Worm (Caenorhabditis elegans) whole organism, L4 larva: ENCODE data around the gene ckk-1.
A peak's percentile ranks its signal among the peaks of the same experiment; 100 is the strongest.

Experiments
- D1046.2 ChIP-seq: fragments of 200-800 bp; sonication (Bioruptor generic); IDR thresholded peaks from 2 replicates; pipeline ENCODE4 v1.3.6; 2022; ENCODE audit warnings: missing genetic modification characterization, missing compliant biosample characterization
- F37D6.2 ChIP-seq: sonication (generic microtip); optimal IDR thresholded peaks from 2 replicates; lab custom pipeline; 2016; ENCODE audit warnings: mild to moderate bottlenecking, missing genetic modification characterization, missing compliant biosample characterization
- F44E2.7 ChIP-seq: fragments of 200-800 bp; sonication (Bioruptor generic); IDR thresholded peaks from 2 replicates; pipeline ENCODE4 v2.1.2; 2022; ENCODE audit warnings: missing genetic modification characterization, missing compliant biosample characterization
- F49E8.2 ChIP-seq: sonication (generic microtip); optimal IDR thresholded peaks from 2 replicates; lab custom pipeline; 2016; ENCODE audit warnings: missing compliant biosample characterization, mild to moderate bottlenecking, missing genetic modification characterization, borderline replicate concordance
- R02D3.7 ChIP-seq: fragments of 150-350 bp; sonication (generic microtip); optimal IDR thresholded peaks from 3 replicates; lab custom pipeline; 2014; ENCODE audit warnings: missing biosample characterization, missing genetic modification characterization
- T20F7.1 ChIP-seq: fragments of 200-800 bp; sonication (Bioruptor generic); optimal IDR thresholded peaks from 2 replicates; lab custom pipeline; 2018; ENCODE audit warnings: mild to moderate bottlenecking, missing genetic modification characterization, missing compliant biosample characterization
- T26A8.4 ChIP-seq: fragments of 200-800 bp; sonication (Bioruptor generic); IDR thresholded peaks from 2 replicates; pipeline ENCODE4 v1.3.6; 2022; ENCODE audit warnings: missing genetic modification characterization, missing compliant biosample characterization
- Y105C5A.15 ChIP-seq: fragments of 200-800 bp; sonication (Bioruptor generic); IDR thresholded peaks from 2 replicates; pipeline ENCODE4 v1.3.6; 2022; ENCODE audit warnings: missing genetic modification characterization, missing compliant biosample characterization
- Y48G9A.11 ChIP-seq: fragments of 200-800 bp; sonication (Bioruptor generic); IDR thresholded peaks from 2 replicates; pipeline ENCODE4 v1.3.6; 2022; ENCODE audit warnings: missing genetic modification reagents, missing genetic modification characterization, missing compliant biosample characterization
- ZK546.5 ChIP-seq, 2 experiments: sonication (generic microtip); optimal IDR thresholded peaks; 2 replicates each; lab custom pipeline; 2017; ENCODE audit warnings: missing biosample characterization in 2 of 2, missing genetic modification characterization in 2 of 2
- aha-1 ChIP-seq: fragments of 150-350 bp; peaks from one replicate; lab custom pipeline; 2014; ENCODE audit warnings: missing biosample characterization, missing genetic modification characterization
- attf-4 ChIP-seq: sonication (generic microtip); optimal IDR thresholded peaks from 3 replicates; lab custom pipeline; 2017; ENCODE audit warnings: missing biosample characterization, missing genetic modification characterization
- ceh-44 ChIP-seq: fragments of 200-800 bp; sonication (Bioruptor generic); IDR thresholded peaks from 2 replicates; pipeline ENCODE4 v1.3.6; 2022; ENCODE audit warnings: missing genetic modification reagents, missing genetic modification characterization, missing compliant biosample characterization
- ceh-62 ChIP-seq: sonication (generic microtip); optimal IDR thresholded peaks from 2 replicates; lab custom pipeline; 2017; ENCODE audit warnings: missing biosample characterization, missing genetic modification characterization
- cey-2 ChIP-seq: sonication (generic microtip); optimal IDR thresholded peaks from 3 replicates; lab custom pipeline; 2017; ENCODE audit warnings: missing genetic modification characterization, mild to moderate bottlenecking, missing compliant biosample characterization, antibody characterized with exemption, borderline replicate concordance; ENCODE audit not compliant: insufficient read depth
- daf-16 ChIP-seq, 3 experiments: sonication (generic microtip); optimal IDR thresholded peaks; 2 replicates each; lab custom pipeline; 2016 to 2017; ENCODE audit warnings: missing genetic modification characterization in 3 of 3, missing genetic modification reagents in 3 of 3, mild to moderate bottlenecking in 2 of 3, missing compliant biosample characterization in 2 of 3, missing biosample characterization in 1 of 3, moderate library complexity in 1 of 3
- daf-8 ChIP-seq: fragments of 200-800 bp; sonication (Bioruptor generic); IDR thresholded peaks from 2 replicates; pipeline ENCODE4 v1.3.6; 2022; ENCODE audit warnings: missing genetic modification characterization, missing compliant biosample characterization
- dmd-9 ChIP-seq: fragments of 200-800 bp; sonication (Bioruptor generic); IDR thresholded peaks from 2 replicates; pipeline ENCODE4 v1.3.6; 2022; ENCODE audit warnings: missing genetic modification reagents, missing genetic modification characterization, missing compliant biosample characterization
- egl-27 ChIP-seq: sonication (generic microtip); optimal IDR thresholded peaks from 3 replicates; lab custom pipeline; 2017; ENCODE audit warnings: missing biosample characterization, missing genetic modification reagents, missing genetic modification characterization
- egl-43 ChIP-seq: fragments of 200-800 bp; sonication (Bioruptor generic); IDR thresholded peaks from 2 replicates; pipeline ENCODE4 v1.3.6; 2022; ENCODE audit warnings: missing genetic modification reagents, missing genetic modification characterization, missing compliant biosample characterization
- fos-1 ChIP-seq: fragments of 150-350 bp; optimal IDR thresholded peaks from 2 replicates; lab custom pipeline; 2014; ENCODE audit warnings: missing biosample characterization, missing genetic modification characterization
- hif-1 ChIP-seq, 2 experiments: sonication (generic microtip); optimal IDR thresholded peaks; 2 replicates each; lab custom pipeline; 2016 to 2017; ENCODE audit warnings: missing compliant biosample characterization in 2 of 2, missing genetic modification characterization in 2 of 2, missing genetic modification reagents in 2 of 2, missing genotype in 2 of 2, mild to moderate bottlenecking in 1 of 2
- hlh-30 ChIP-seq: sonication (generic microtip); optimal IDR thresholded peaks from 2 replicates; lab custom pipeline; 2017; ENCODE audit warnings: antibody characterized with exemption, mild to moderate bottlenecking, missing genetic modification characterization, missing compliant biosample characterization; ENCODE audit not compliant: insufficient read depth
- lim-7 ChIP-seq: fragments of 200-800 bp; sonication (Bioruptor generic); IDR thresholded peaks from 2 replicates; pipeline ENCODE4 v1.3.6; 2022; ENCODE audit warnings: missing genetic modification characterization, missing compliant biosample characterization
- lin-1 ChIP-seq: fragments of 200-800 bp; sonication (Bioruptor generic); IDR thresholded peaks from 2 replicates; pipeline ENCODE4 v1.3.6; 2022; ENCODE audit warnings: missing genetic modification reagents, missing genetic modification characterization, missing compliant biosample characterization
- lin-13 ChIP-seq: fragments of 150-350 bp; optimal IDR thresholded peaks from 2 replicates; lab custom pipeline; 2014; ENCODE audit warnings: missing biosample characterization, missing genetic modification reagents, missing genetic modification characterization
- lsy-2 ChIP-seq, 2 experiments: fragments of 150-350 bp in 1 of 2; sonication (generic microtip) in 1 of 2; optimal IDR thresholded peaks; 2 replicates each; lab custom pipeline; 2014 to 2017; ENCODE audit warnings: missing biosample characterization in 2 of 2, missing genetic modification characterization in 2 of 2
- mdt-29 ChIP-seq: fragments of 200-800 bp; sonication (Bioruptor generic); IDR thresholded peaks from 2 replicates; pipeline ENCODE4 v1.3.6; 2022; ENCODE audit warnings: missing genetic modification reagents, missing genetic modification characterization, missing compliant biosample characterization
- mep-1 ChIP-seq: fragments of 150-350 bp; sonication (generic microtip); optimal IDR thresholded peaks from 3 replicates; lab custom pipeline; 2014; ENCODE audit warnings: missing biosample characterization, missing genetic modification characterization
- mxl-3 ChIP-seq: fragments of 200-800 bp; sonication (Bioruptor generic); optimal IDR thresholded peaks from 2 replicates; lab custom pipeline; 2018; ENCODE audit warnings: mild to moderate bottlenecking, missing genetic modification characterization, missing compliant biosample characterization
- nhr-10 ChIP-seq: fragments of 150-350 bp; optimal IDR thresholded peaks from 2 replicates; lab custom pipeline; 2014; ENCODE audit warnings: missing biosample characterization, missing genetic modification characterization
- nhr-11 ChIP-seq: fragments of 150-350 bp; optimal IDR thresholded peaks from 2 replicates; lab custom pipeline; 2014; ENCODE audit warnings: missing biosample characterization, missing genetic modification characterization
- nhr-111 ChIP-seq: fragments of 200-800 bp; sonication (Bioruptor generic); optimal IDR thresholded peaks from 2 replicates; lab custom pipeline; 2018; ENCODE audit warnings: mild to moderate bottlenecking, missing genetic modification characterization, missing compliant biosample characterization
- nhr-48 ChIP-seq: sonication (generic microtip); optimal IDR thresholded peaks from 2 replicates; lab custom pipeline; 2016; ENCODE audit warnings: mild to moderate bottlenecking, missing genetic modification characterization, missing compliant biosample characterization
- nhr-6 ChIP-seq: fragments of 150-350 bp; optimal IDR thresholded peaks from 2 replicates; lab custom pipeline; 2014; ENCODE audit warnings: missing biosample characterization, missing genetic modification characterization
- nhr-76 ChIP-seq: fragments of 150-350 bp; optimal IDR thresholded peaks from 2 replicates; lab custom pipeline; 2014; ENCODE audit warnings: missing biosample characterization, missing genetic modification characterization
- pha-4 ChIP-seq, 2 experiments: fragments of 150-350 bp in 1 of 2; fragments of 200-800 bp in 1 of 2; sonication (Bioruptor generic) in 1 of 2; IDR thresholded peaks in 1 of 2; optimal IDR thresholded peaks in 1 of 2; 2 replicates each; pipeline versions ENCODE4 v1.3.6 to Lab custom; 2014 to 2022; ENCODE audit warnings: missing genetic modification characterization in 2 of 2, missing genetic modification reagents in 2 of 2, missing biosample characterization in 1 of 2, missing compliant biosample characterization in 1 of 2
- snpc-4 ChIP-seq: fragments of 150-350 bp; optimal IDR thresholded peaks from 2 replicates; lab custom pipeline; 2014; ENCODE audit warnings: missing biosample characterization, missing genetic modification characterization
- spr-1 ChIP-seq: sonication (generic microtip); optimal IDR thresholded peaks from 2 replicates; lab custom pipeline; 2016; ENCODE audit warnings: mild to moderate bottlenecking, missing genetic modification characterization, missing compliant biosample characterization
- tra-1 ChIP-seq: fragments of 200-800 bp; sonication (Bioruptor generic); IDR thresholded peaks from 2 replicates; pipeline ENCODE4 v1.3.6; 2022; ENCODE audit warnings: missing genetic modification reagents, missing genetic modification characterization, missing compliant biosample characterization
- unc-62 ChIP-seq, 3 experiments: fragments of 150-350 bp in 1 of 3; sonication (generic microtip); optimal IDR thresholded peaks in 2 of 3; peaks in 1 of 3; 1 replicate in 1 of 3; 2 replicates in 2 of 3; lab custom pipeline; 2014 to 2017; ENCODE audit warnings: missing biosample characterization in 3 of 3, missing genetic modification characterization in 3 of 3, missing genetic modification reagents in 3 of 3, missing genotype in 1 of 3
- vab-7 ChIP-seq: fragments of 200-800 bp; sonication (Bioruptor generic); IDR thresholded peaks from 2 replicates; pipeline ENCODE4 v1.3.6; 2022; ENCODE audit warnings: missing genetic modification reagents, missing genetic modification characterization, missing compliant biosample characterization
- zag-1 ChIP-seq: fragments of 150-350 bp; optimal IDR thresholded peaks from 2 replicates; lab custom pipeline; 2014; ENCODE audit warnings: missing biosample characterization, missing genetic modification characterization
- zfp-2 ChIP-seq: sonication (generic microtip); optimal IDR thresholded peaks from 2 replicates; lab custom pipeline; 2016; ENCODE audit warnings: mild to moderate bottlenecking, missing genetic modification characterization, missing compliant biosample characterization
- zfp-3 ChIP-seq: fragments of 200-800 bp; sonication (Bioruptor generic); conservative IDR thresholded peaks from 2 replicates; pipeline ENCODE4 v1.3.6; 2022; ENCODE audit warnings: missing genetic modification reagents, missing genetic modification characterization, missing compliant biosample characterization

Gene ckk-1

ce11 chrIII:5624835-5625234, 10.4 kb upstream of the ckk-1 start, which contains the start of gene daf-4:
TSS of gene daf-4 (plus strand) at chrIII:5625135.
- no peak for TF ChIP-seq egl-43 (GFP tag; lab: Robert Waterston, UW)
- no peak for TF ChIP-seq nhr-111 (GFP tag; lab: Kevin White, UChicago)
- no peak for TF ChIP-seq unc-62 (GFP tag; optimal IDR thresholded peaks at IDR 0.05 in 1 of 2; lab: Kevin White, UChicago)
- no peak for TF ChIP-seq unc-62 (tag; optimal IDR thresholded peaks at IDR 0.05; lab: Kevin White, UChicago)
- TF ChIP-seq lin-13 (GFP tag; lab: Kevin White, UChicago) = no peak
- TF ChIP-seq D1046.2 (GFP tag; lab: Robert Waterston, UW) = no peak
- no peak for TF ChIP-seq ceh-62
- no peak for TF ChIP-seq dmd-9
- no peak for TF ChIP-seq T20F7.1
- TF ChIP-seq ZK546.5 (tag; optimal IDR thresholded peaks at IDR 0.05; lab: Kevin White, UChicago) = no peak
- no peak for TF ChIP-seq tra-1 (GFP tag; lab: Robert Waterston, UW)
- no peak for TF ChIP-seq nhr-10 (tag; lab: Kevin White, UChicago)
- no peak for TF ChIP-seq attf-4 (tag; lab: Kevin White, UChicago)
- TF ChIP-seq egl-27 (tag; lab: Kevin White, UChicago) = no peak
- TF ChIP-seq mdt-29 (GFP tag; lab: Robert Waterston, UW) = no peak
- no peak for TF ChIP-seq lim-7 (GFP tag; lab: Robert Waterston, UW)
- TF ChIP-seq vab-7 = no peak
- no peak for TF ChIP-seq daf-8

- TF ChIP-seq nhr-11 (tag; lab: Kevin White, UChicago) (peak; percentile 34), daf-16 (GFP tag; optimal IDR thresholded peaks at IDR 0.05; lab: Kevin White, UChicago) (peak in 1 of 2 experiments; percentile 14), daf-16 (tag; optimal IDR thresholded peaks at IDR 0.05; lab: Kevin White, UChicago) (no peak), T20F7.1 (no peak), nhr-6 (tag; lab: Kevin White, UChicago) (no peak), aha-1 (tag; lab: Kevin White, UChicago) (no peak)
- TF ChIP-seq, all 104 proteins: peak for 2
Measured at ce11 chrIII:5629225-5629624, 6.1 kb upstream of the ckk-1 start.

- TF ChIP-seq pha-4 (GFP tag; IDR thresholded peaks at IDR 0.05; lab: Robert Waterston, UW) (no peak), pha-4 (tag; optimal IDR thresholded peaks at IDR 0.05; lab: Kevin White, UChicago) (no peak), mxl-3 (GFP tag; lab: Kevin White, UChicago) (no peak), unc-62 (GFP tag; optimal IDR thresholded peaks at IDR 0.05 in 1 of 2; lab: Kevin White, UChicago) (peak in 1 of 2 experiments; percentile 39), unc-62 (tag; optimal IDR thresholded peaks at IDR 0.05; lab: Kevin White, UChicago) (no peak), aha-1 (tag; lab: Kevin White, UChicago) (peak; percentile 34), spr-1 (tag; lab: Kevin White, UChicago) (no peak), zag-1 (tag; lab: Kevin White, UChicago) (no peak), cey-2 (tag; lab: Kevin White, UChicago) (no peak), R02D3.7 (tag; lab: Kevin White, UChicago) (no peak), lin-1 (GFP tag; lab: Robert Waterston, UW) (no peak), fos-1 (tag; lab: Kevin White, UChicago) (no peak), F44E2.7 (GFP tag; lab: Robert Waterston, UW) (no peak), ceh-44 (no peak), F49E8.2 (tag; lab: Kevin White, UChicago) (no peak)
- TF ChIP-seq, all 104 proteins: peak for 2
Measured at ce11 chrIII:5630350-5630749, 4.9 kb upstream of the ckk-1 start.

- TF ChIP-seq lsy-2 (tag; optimal IDR thresholded peaks at IDR 0.05; lab: Kevin White, UChicago) (peak in 1 of 2 experiments; percentile 38), nhr-76 (tag; lab: Kevin White, UChicago) (no peak), zfp-3 (no peak), nhr-48 (no peak), T26A8.4 (GFP tag; lab: Robert Waterston, UW) (no peak), unc-62 (GFP tag; optimal IDR thresholded peaks at IDR 0.05 in 1 of 2; lab: Kevin White, UChicago) (peak in 1 of 2 experiments; percentile 41), unc-62 (tag; optimal IDR thresholded peaks at IDR 0.05; lab: Kevin White, UChicago) (no peak), F37D6.2 (no peak), hlh-30 (tag; lab: Kevin White, UChicago) (peak; percentile 34), snpc-4 (tag; lab: Kevin White, UChicago) (peak; percentile 30), Y105C5A.15 (no peak), mep-1 (tag; lab: Kevin White, UChicago) (peak; percentile 3), Y48G9A.11 (GFP tag; lab: Robert Waterston, UW) (no peak), zfp-2 (tag; lab: Kevin White, UChicago) (no peak), hif-1 (tag; optimal IDR thresholded peaks at IDR 0.05; lab: Kevin White, UChicago) (peak in 1 of 2 experiments; percentile 12)
Measured at ce11 chrIII:5632426-5632976, 2.8 kb upstream of the ckk-1 start.
